Worm (Caenorhabditis elegans) whole organism, L4 larva: ENCODE measurements around the gene C05D11.5.

Experiments used
- R02D3.7 ChIP-seq: fragments of 150-350 bp; sonication (generic microtip); optimal IDR thresholded peaks from 3 replicates; lab custom pipeline; 2014; ENCODE audit warnings: missing biosample characterization, missing genetic modification characterization
- T20F7.1 ChIP-seq: fragments of 200-800 bp; sonication (Bioruptor generic); optimal IDR thresholded peaks from 2 replicates; lab custom pipeline; 2018; ENCODE audit warnings: mild to moderate bottlenecking, missing genetic modification characterization, missing compliant biosample characterization
- T26A8.4 ChIP-seq: fragments of 200-800 bp; sonication (Bioruptor generic); IDR thresholded peaks from 2 replicates; pipeline ENCODE4 v1.3.6; 2022; ENCODE audit warnings: missing genetic modification characterization, missing compliant biosample characterization
- Y48G9A.11 ChIP-seq: fragments of 200-800 bp; sonication (Bioruptor generic); IDR thresholded peaks from 2 replicates; pipeline ENCODE4 v1.3.6; 2022; ENCODE audit warnings: missing genetic modification reagents, missing genetic modification characterization, missing compliant biosample characterization
- Y5F2A.4 ChIP-seq: fragments of 200-800 bp; sonication (Bioruptor generic); optimal IDR thresholded peaks from 2 replicates; lab custom pipeline; 2018; ENCODE audit warnings: mild to moderate bottlenecking, missing genetic modification characterization, missing compliant biosample characterization
- Y75B8A.6 ChIP-seq: fragments of 200-800 bp; sonication (Bioruptor generic); IDR thresholded peaks from 2 replicates; pipeline ENCODE4 v1.3.6; 2022; ENCODE audit warnings: missing genetic modification reagents, missing genetic modification characterization, missing compliant biosample characterization
- ZK337.2 ChIP-seq: fragments of 200-800 bp; sonication (Bioruptor generic); IDR thresholded peaks from 2 replicates; pipeline ENCODE4 v1.3.6; 2022; ENCODE audit warnings: missing genetic modification reagents, missing genetic modification characterization, missing compliant biosample characterization
- aly-2 ChIP-seq: sonication (generic microtip); optimal IDR thresholded peaks from 2 replicates; lab custom pipeline; 2018; ENCODE audit warnings: missing biosample characterization, missing genetic modification characterization
- ama-1 ChIP-seq: fragments of 150-350 bp; optimal IDR thresholded peaks from 2 replicates; lab custom pipeline; 2014; ENCODE audit warnings: inconsistent platforms, mixed read lengths
- ceh-32 ChIP-seq: sonication (generic microtip); optimal IDR thresholded peaks from 2 replicates; lab custom pipeline; 2016; ENCODE audit warnings: mild to moderate bottlenecking, missing genetic modification characterization, missing compliant biosample characterization; ENCODE audit not compliant: poor library complexity
- ceh-82 ChIP-seq: sonication (generic microtip); optimal IDR thresholded peaks from 2 replicates; lab custom pipeline; 2017; ENCODE audit warnings: missing biosample characterization, missing genetic modification characterization
- daf-16 ChIP-seq, 3 experiments: sonication (generic microtip); optimal IDR thresholded peaks; 2 replicates each; lab custom pipeline; 2016 to 2017; ENCODE audit warnings: missing genetic modification characterization in 3 of 3, missing genetic modification reagents in 3 of 3, mild to moderate bottlenecking in 2 of 3, missing compliant biosample characterization in 2 of 3, missing biosample characterization in 1 of 3, moderate library complexity in 1 of 3
- daf-8 ChIP-seq: fragments of 200-800 bp; sonication (Bioruptor generic); IDR thresholded peaks from 2 replicates; pipeline ENCODE4 v1.3.6; 2022; ENCODE audit warnings: missing genetic modification characterization, missing compliant biosample characterization
- dmd-6 ChIP-seq: fragments of 200-800 bp; sonication (Bioruptor generic); IDR thresholded peaks from 2 replicates; pipeline ENCODE4 v1.3.6; 2022; ENCODE audit warnings: missing genetic modification reagents, missing genetic modification characterization, missing compliant biosample characterization
- dpl-1 ChIP-seq: fragments of 150-350 bp; optimal IDR thresholded peaks from 2 replicates; lab custom pipeline; 2014; ENCODE audit warnings: missing biosample characterization, missing genetic modification reagents, missing genetic modification characterization
- fkh-10 ChIP-seq: fragments of 150-350 bp; optimal IDR thresholded peaks from 2 replicates; lab custom pipeline; 2014; ENCODE audit warnings: missing biosample characterization, missing genetic modification reagents, missing genetic modification characterization
- gei-8 ChIP-seq: fragments of 200-800 bp; sonication (Bioruptor generic); optimal IDR thresholded peaks from 2 replicates; lab custom pipeline; 2018; ENCODE audit warnings: mild to moderate bottlenecking, missing genetic modification characterization, missing compliant biosample characterization
- hlh-30 ChIP-seq: sonication (generic microtip); optimal IDR thresholded peaks from 2 replicates; lab custom pipeline; 2017; ENCODE audit warnings: antibody characterized with exemption, mild to moderate bottlenecking, missing genetic modification characterization, missing compliant biosample characterization; ENCODE audit not compliant: insufficient read depth
- jun-1 ChIP-seq: fragments of 150-350 bp; optimal IDR thresholded peaks from 2 replicates; lab custom pipeline; 2014; ENCODE audit warnings: missing biosample characterization, missing genetic modification reagents, missing genetic modification characterization
- lin-1 ChIP-seq: fragments of 200-800 bp; sonication (Bioruptor generic); IDR thresholded peaks from 2 replicates; pipeline ENCODE4 v1.3.6; 2022; ENCODE audit warnings: missing genetic modification reagents, missing genetic modification characterization, missing compliant biosample characterization
- lin-13 ChIP-seq: fragments of 150-350 bp; optimal IDR thresholded peaks from 2 replicates; lab custom pipeline; 2014; ENCODE audit warnings: missing biosample characterization, missing genetic modification reagents, missing genetic modification characterization
- lin-38 ChIP-seq: fragments of 200-800 bp; sonication (Bioruptor generic); IDR thresholded peaks from 2 replicates; pipeline ENCODE4 v1.3.6; 2022; ENCODE audit warnings: missing genetic modification reagents, missing genetic modification characterization, missing compliant biosample characterization
- lin-39 ChIP-seq: fragments of 150-350 bp; optimal IDR thresholded peaks from 2 replicates; lab custom pipeline; 2014; ENCODE audit warnings: missing biosample characterization, missing genetic modification reagents, missing genetic modification characterization
- lir-3 ChIP-seq: sonication (generic microtip); optimal IDR thresholded peaks from 2 replicates; lab custom pipeline; 2016; ENCODE audit warnings: mild to moderate bottlenecking, missing genetic modification characterization, missing compliant biosample characterization
- lsy-2 ChIP-seq, 2 experiments: fragments of 150-350 bp in 1 of 2; sonication (generic microtip) in 1 of 2; optimal IDR thresholded peaks; 2 replicates each; lab custom pipeline; 2014 to 2017; ENCODE audit warnings: missing biosample characterization in 2 of 2, missing genetic modification characterization in 2 of 2
- madf-5 ChIP-seq, 2 experiments: fragments of 200-800 bp; sonication (Bioruptor generic); IDR thresholded peaks; 2 replicates each; pipeline ENCODE4 v1.3.6; 2022; ENCODE audit warnings: missing compliant biosample characterization in 2 of 2, missing genetic modification characterization in 2 of 2
- mdt-29 ChIP-seq: fragments of 200-800 bp; sonication (Bioruptor generic); IDR thresholded peaks from 2 replicates; pipeline ENCODE4 v1.3.6; 2022; ENCODE audit warnings: missing genetic modification reagents, missing genetic modification characterization, missing compliant biosample characterization
- mep-1 ChIP-seq: fragments of 150-350 bp; sonication (generic microtip); optimal IDR thresholded peaks from 3 replicates; lab custom pipeline; 2014; ENCODE audit warnings: missing biosample characterization, missing genetic modification characterization
- mxl-3 ChIP-seq: fragments of 200-800 bp; sonication (Bioruptor generic); optimal IDR thresholded peaks from 2 replicates; lab custom pipeline; 2018; ENCODE audit warnings: mild to moderate bottlenecking, missing genetic modification characterization, missing compliant biosample characterization
- nhr-10 ChIP-seq: fragments of 150-350 bp; optimal IDR thresholded peaks from 2 replicates; lab custom pipeline; 2014; ENCODE audit warnings: missing biosample characterization, missing genetic modification characterization
- nhr-102 ChIP-seq: sonication (generic microtip); optimal IDR thresholded peaks from 2 replicates; lab custom pipeline; 2016; ENCODE audit warnings: mild to moderate bottlenecking, missing genetic modification characterization, moderate library complexity, missing compliant biosample characterization
- nhr-11 ChIP-seq: fragments of 150-350 bp; optimal IDR thresholded peaks from 2 replicates; lab custom pipeline; 2014; ENCODE audit warnings: missing biosample characterization, missing genetic modification characterization
- nhr-42 ChIP-seq: fragments of 200-800 bp; sonication (Bioruptor generic); IDR thresholded peaks from 2 replicates; pipeline ENCODE4 v1.3.6; 2022; ENCODE audit warnings: missing genetic modification characterization, missing compliant biosample characterization
- nhr-76 ChIP-seq: fragments of 150-350 bp; optimal IDR thresholded peaks from 2 replicates; lab custom pipeline; 2014; ENCODE audit warnings: missing biosample characterization, missing genetic modification characterization
- pha-4 ChIP-seq, 2 experiments: fragments of 150-350 bp in 1 of 2; fragments of 200-800 bp in 1 of 2; sonication (Bioruptor generic) in 1 of 2; IDR thresholded peaks in 1 of 2; optimal IDR thresholded peaks in 1 of 2; 2 replicates each; pipeline versions ENCODE4 v1.3.6 to Lab custom; 2014 to 2022; ENCODE audit warnings: missing genetic modification characterization in 2 of 2, missing genetic modification reagents in 2 of 2, missing biosample characterization in 1 of 2, missing compliant biosample characterization in 1 of 2
- php-3 ChIP-seq: fragments of 200-800 bp; sonication (Bioruptor generic); IDR thresholded peaks from 2 replicates; pipeline ENCODE4 v1.3.6; 2022; ENCODE audit warnings: missing genetic modification reagents, missing genetic modification characterization, missing compliant biosample characterization
- pqm-1 ChIP-seq: sonication (generic microtip); optimal IDR thresholded peaks from 2 replicates; lab custom pipeline; 2017; ENCODE audit warnings: missing biosample characterization, missing genetic modification characterization
- saeg-2 ChIP-seq: fragments of 200-800 bp; sonication (Bioruptor generic); IDR thresholded peaks from 2 replicates; pipeline ENCODE4 v1.3.6; 2022; ENCODE audit warnings: missing genetic modification reagents, missing genetic modification characterization, missing compliant biosample characterization
- set-16 ChIP-seq: fragments of 200-800 bp; sonication (Bioruptor generic); IDR thresholded peaks from 2 replicates; pipeline ENCODE4 v1.3.6; 2022; ENCODE audit warnings: missing genetic modification reagents, missing genetic modification characterization, missing compliant biosample characterization
- skn-1 ChIP-seq: fragments of 150-350 bp; optimal IDR thresholded peaks from 2 replicates; lab custom pipeline; 2014; ENCODE audit warnings: missing biosample characterization, missing genetic modification characterization
- unc-39 ChIP-seq: sonication (generic microtip); optimal IDR thresholded peaks from 2 replicates; lab custom pipeline; 2017; ENCODE audit warnings: missing biosample characterization, missing genetic modification characterization
- zag-1 ChIP-seq: fragments of 150-350 bp; optimal IDR thresholded peaks from 2 replicates; lab custom pipeline; 2014; ENCODE audit warnings: missing biosample characterization, missing genetic modification characterization
- zfp-2 ChIP-seq: sonication (generic microtip); optimal IDR thresholded peaks from 2 replicates; lab custom pipeline; 2016; ENCODE audit warnings: mild to moderate bottlenecking, missing genetic modification characterization, missing compliant biosample characterization
- zip-2 ChIP-seq: fragments of 150-350 bp; optimal IDR thresholded peaks from 2 replicates; lab custom pipeline; 2014; ENCODE audit warnings: missing biosample characterization, missing genetic modification characterization
- ztf-11 ChIP-seq: fragments of 150-350 bp; optimal IDR thresholded peaks from 2 replicates; lab custom pipeline; 2014; ENCODE audit warnings: missing biosample characterization, missing genetic modification characterization

The C05D11.5 gene

DNA sequence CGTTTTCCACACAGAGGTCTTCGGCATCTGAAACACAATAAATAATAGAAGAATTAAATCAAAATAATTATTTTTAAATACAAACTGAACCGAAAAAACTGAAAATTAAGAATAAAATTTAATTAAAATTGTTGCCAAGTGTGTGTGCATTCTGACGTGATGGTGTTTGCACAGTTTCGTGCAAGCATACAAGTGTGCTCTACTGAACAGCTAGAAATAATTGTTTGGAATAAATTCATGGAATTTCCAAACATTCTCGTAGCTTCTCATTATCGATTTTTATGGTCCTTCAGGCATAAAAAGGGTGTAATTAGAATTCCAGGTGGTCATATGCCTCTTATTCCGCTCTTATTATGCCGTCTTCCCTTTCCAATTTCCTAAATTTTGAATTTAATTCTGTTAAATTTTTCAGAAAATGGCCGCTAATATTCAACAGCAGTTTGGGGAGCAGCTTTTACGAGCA, 20.0 kb upstream of the C05D11.5 start, which contains the start of the genes mrps-17 and txdc-9 (continued):
- TF ChIP-seq unc-39 (tag; lab: Kevin White, UChicago) = no peak
- no peak for TF ChIP-seq gei-8
- no peak for TF ChIP-seq set-16 (GFP tag; lab: Robert Waterston, UW)
- TF ChIP-seq dpl-1 (GFP tag; lab: Kevin White, UChicago) = peak; percentile 75
- TF ChIP-seq lin-13 (GFP tag; lab: Kevin White, UChicago) = peak; percentile 31
- TF ChIP-seq fkh-10 (GFP tag; lab: Kevin White, UChicago) = peak; percentile 30
- TF ChIP-seq pha-4 (GFP tag; IDR thresholded peaks at IDR 0.05; lab: Robert Waterston, UW) = no peak
- peak; percentile 58 for TF ChIP-seq pha-4 (tag; optimal IDR thresholded peaks at IDR 0.05; lab: Kevin White, UChicago)
- no peak for TF ChIP-seq daf-8 (GFP tag; lab: Robert Waterston, UW)
- TF ChIP-seq Y5F2A.4 (GFP tag; lab: Kevin White, UChicago) = no peak
- no peak for TF ChIP-seq T26A8.4 (GFP tag; lab: Robert Waterston, UW)
- no peak for TF ChIP-seq zip-2 (tag; lab: Kevin White, UChicago)

DNA sequence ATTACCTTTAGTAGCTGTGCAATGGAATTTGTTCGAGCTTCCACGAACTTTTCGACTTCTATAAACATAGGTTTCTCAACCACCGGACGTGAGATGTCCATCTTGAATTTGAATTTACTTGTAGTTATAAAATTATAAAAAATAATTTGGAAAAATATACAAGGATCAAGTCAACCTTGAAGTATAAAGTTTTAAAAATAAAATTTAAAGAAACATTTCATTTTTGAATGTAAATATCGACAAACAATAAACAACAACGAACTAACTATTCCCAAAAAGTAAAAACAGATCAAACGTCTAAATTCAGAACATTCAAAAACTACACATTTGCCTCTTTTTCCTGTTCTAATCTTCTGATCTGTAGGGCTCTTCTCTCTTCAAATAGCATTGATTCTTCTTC, 19.0 kb upstream of the C05D11.5 start, which contains the start of gene popl-1:
popl-1 (minus strand) TSS at position 101 of the 400 bp plus-strand sequence.
- TF ChIP-seq pqm-1 (tag; lab: Kevin White, UChicago) (no peak), saeg-2 (GFP tag; lab: Robert Waterston, UW) (no peak), nhr-11 (no peak)
- TF ChIP-seq, all 104 proteins: peak for 0

ce11 chrIII:6427205-6427604, 15.4 kb upstream of the C05D11.5 start, which contains the start of gene C05D11.8:
TSS of gene C05D11.8 (minus strand) at chrIII:6427305.
- TF ChIP-seq ama-1 (lab: Kevin White, UChicago) (no peak), lin-38 (GFP tag; lab: Robert Waterston, UW) (no peak), ceh-82 (tag; lab: Kevin White, UChicago) (no peak), mxl-3 (GFP tag; lab: Kevin White, UChicago) (no peak), ZK337.2 (GFP tag; lab: Robert Waterston, UW) (no peak), skn-1 (tag; lab: Kevin White, UChicago) (no peak), zag-1 (tag; lab: Kevin White, UChicago) (no peak), nhr-42 (no peak), madf-5 (GFP tag; IDR thresholded peaks at IDR 0.05; lab: Robert Waterston, UW) (no peak), php-3 (GFP tag; lab: Robert Waterston, UW) (no peak), mdt-29 (GFP tag; lab: Robert Waterston, UW) (no peak), saeg-2 (GFP tag; lab: Robert Waterston, UW) (no peak), T20F7.1 (GFP tag; lab: Kevin White, UChicago) (no peak), ztf-11 (tag; lab: Kevin White, UChicago) (no peak), jun-1 (tag; lab: Kevin White, UChicago) (no peak), aly-2 (tag; lab: Kevin White, UChicago) (no peak), lin-39 (tag; lab: Kevin White, UChicago) (no peak), nhr-102 (no peak), unc-39 (tag; lab: Kevin White, UChicago) (no peak), nhr-10 (no peak)

- TF ChIP-seq nhr-76 (tag; lab: Kevin White, UChicago) (no peak), R02D3.7 (tag; lab: Kevin White, UChicago) (no peak), Y75B8A.6 (GFP tag; lab: Robert Waterston, UW) (no peak), lir-3 (tag; lab: Kevin White, UChicago) (no peak), pha-4 (GFP tag; IDR thresholded peaks at IDR 0.05; lab: Robert Waterston, UW) (no peak), pha-4 (tag; optimal IDR thresholded peaks at IDR 0.05; lab: Kevin White, UChicago) (no peak), ceh-32 (tag; lab: Kevin White, UChicago) (no peak), nhr-102 (no peak), lsy-2 (tag; optimal IDR thresholded peaks at IDR 0.05; lab: Kevin White, UChicago) (no peak), mep-1 (peak; percentile 5), zag-1 (tag; lab: Kevin White, UChicago) (no peak), T20F7.1 (GFP tag; lab: Kevin White, UChicago) (peak; percentile 59), hlh-30 (tag; lab: Kevin White, UChicago) (peak; percentile 86), lin-38 (GFP tag; lab: Robert Waterston, UW) (no peak), Y48G9A.11 (GFP tag; lab: Robert Waterston, UW) (no peak), lin-1 (GFP tag; lab: Robert Waterston, UW) (no peak), dmd-6 (GFP tag; lab: Robert Waterston, UW) (peak; percentile 73), zfp-2 (tag; lab: Kevin White, UChicago) (no peak), daf-16 (GFP tag; optimal IDR thresholded peaks at IDR 0.05; lab: Kevin White, UChicago) (no peak), daf-16 (tag; optimal IDR thresholded peaks at IDR 0.05; lab: Kevin White, UChicago) (no peak), mdt-29 (GFP tag; lab: Robert Waterston, UW) (0 out of 2 replicates have a peak, but pooled peaks have one; percentile 24), mxl-3 (GFP tag; lab: Kevin White, UChicago) (peak; percentile 71)
Measured at ce11 chrIII:6422721-6423120, 10.9 kb upstream of the C05D11.5 start.
